Fruit fly (Drosophila melanogaster): ENCODE data around the gene Nse1.

Nse1 gene

dm6 chr2L:6648163-6648628 is 29.2 kb downstream of the Nse1 start (continued):
- TF ChIP-seq CG9705 (GFP tag; optimal IDR thresholded peaks at IDR 0.05) (peak; percentile 87), ey (GFP tag; optimal IDR thresholded peaks at IDR 0.05) (peak; percentile 90), rgr (GFP tag; optimal IDR thresholded peaks at IDR 0.05) (peak; percentile 95), foxo (GFP tag; optimal IDR thresholded peaks at IDR 0.05) (peak in 1 of 2 experiments; percentile 96), Abd-B (GFP tag; optimal IDR thresholded peaks at IDR 0.05) (no peak), dsf (GFP tag; optimal IDR thresholded peaks at IDR 0.05; ENCODE audit: borderline replicate concordance) (peak; percentile 42), CrebA (GFP tag; optimal IDR thresholded peaks at IDR 0.05; ENCODE audit: borderline replicate concordance) (no peak), CG32264 (GFP tag; optimal IDR thresholded peaks at IDR 0.05) (peak; percentile 72), Hnf4 (GFP tag; optimal IDR thresholded peaks at IDR 0.05) (no peak), fru (GFP tag; optimal IDR thresholded peaks at IDR 0.05) (peak; percentile 93), Hr83 (GFP tag; optimal IDR thresholded peaks at IDR 0.05; ENCODE audit: poor library complexity, severe bottlenecking) (no peak)

DNA sequence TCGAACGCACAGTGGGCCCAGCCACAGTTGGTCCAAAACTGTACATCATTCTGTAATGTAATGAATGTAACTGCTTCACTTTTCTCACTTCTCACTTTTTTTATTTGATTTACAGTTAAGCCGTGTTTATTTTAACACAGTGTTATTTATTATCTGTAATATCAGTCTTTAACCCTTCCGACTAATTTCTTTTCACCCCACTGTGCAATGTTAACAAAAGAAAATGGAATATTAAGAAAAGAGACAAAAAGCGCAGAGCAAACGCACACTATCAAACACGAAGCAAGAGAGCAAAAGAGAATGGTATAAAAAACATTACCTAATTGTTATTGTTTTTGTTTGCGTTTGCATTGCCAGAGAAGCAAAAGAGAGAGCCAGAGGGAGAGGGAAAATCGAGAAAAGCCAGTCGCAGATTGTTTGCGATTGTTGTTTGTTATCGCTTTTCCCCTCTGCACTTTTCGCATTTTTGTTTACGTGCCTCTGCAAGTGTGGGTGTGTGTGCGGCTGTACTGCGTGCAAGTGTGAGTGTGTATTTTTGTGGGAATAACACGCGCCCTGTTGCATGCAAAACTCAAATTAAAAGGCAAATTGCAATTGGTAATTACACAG is 30.2 kb downstream of the Nse1 start:
- TF ChIP-seq jim (GFP tag; optimal IDR thresholded peaks at IDR 0.05) = no peak
- peak in 1 of 2 experiments; percentile 4 for TF ChIP-seq dl (GFP tag; optimal IDR thresholded peaks at IDR 0.05; ENCODE audit: insufficient read depth in 1 of 2, partially characterized antibody in 2 of 2)
- no peak for TF ChIP-seq Myc (optimal IDR thresholded peaks at IDR 0.05)
- no peak for TF ChIP-seq Vsx2 (GFP tag; optimal IDR thresholded peaks at IDR 0.05; ENCODE audit: partially characterized antibody)
- TF ChIP-seq Dif (GFP tag; optimal IDR thresholded peaks at IDR 0.05; ENCODE audit: partially characterized antibody) = no peak
- peak; percentile 76 for TF ChIP-seq woc (GFP tag; optimal IDR thresholded peaks at IDR 0.05)
- no peak for TF ChIP-seq tai (GFP tag; optimal IDR thresholded peaks at IDR 0.05)
- TF ChIP-seq Mio (GFP tag; optimal IDR thresholded peaks at IDR 0.05) = no peak
- TF ChIP-seq brk (GFP tag; optimal IDR thresholded peaks at IDR 0.05) = peak; percentile 56
- peak; percentile 93 for TF ChIP-seq fru (GFP tag; optimal IDR thresholded peaks at IDR 0.05)
- peak; percentile 28 for TF ChIP-seq GATAd (GFP tag; optimal IDR thresholded peaks at IDR 0.05)
- TF ChIP-seq dsf (GFP tag; optimal IDR thresholded peaks at IDR 0.05; ENCODE audit: borderline replicate concordance) = peak; percentile 62
- peak; percentile 94 for TF ChIP-seq psq (GFP tag; optimal IDR thresholded peaks at IDR 0.05)
- no peak for TF ChIP-seq lola (GFP tag; optimal IDR thresholded peaks at IDR 0.05)
- peak; percentile 93 for TF ChIP-seq h (GFP tag; optimal IDR thresholded peaks at IDR 0.05)
- TF ChIP-seq OdsH (GFP tag; optimal IDR thresholded peaks at IDR 0.05) = peak; percentile 88
- no peak for TF ChIP-seq Rel (GFP tag; optimal IDR thresholded peaks at IDR 0.05)
- TF ChIP-seq Rel (tag; optimal IDR thresholded peaks at IDR 0.05) = peak; percentile 97
- peak; percentile 88 for TF ChIP-seq Hnf4 (GFP tag; optimal IDR thresholded peaks at IDR 0.05)
- peak; percentile 48 for TF ChIP-seq Jra (GFP tag; optimal IDR thresholded peaks at IDR 0.05)
- TF ChIP-seq foxo (GFP tag; optimal IDR thresholded peaks at IDR 0.05) = peak; percentile 42 to 93
- TF ChIP-seq br (GFP tag; optimal IDR thresholded peaks at IDR 0.05) = peak; percentile 91
- no peak for TF ChIP-seq N (GFP tag; optimal IDR thresholded peaks at IDR 0.05)
- TF ChIP-seq CG9705 (GFP tag; optimal IDR thresholded peaks at IDR 0.05) = peak; percentile 40
- no peak for TF ChIP-seq Hr78 (GFP tag; optimal IDR thresholded peaks at IDR 0.05)
- TF ChIP-seq CG32264 (GFP tag; optimal IDR thresholded peaks at IDR 0.05) = peak; percentile 85
- TF ChIP-seq sage (GFP tag; optimal IDR thresholded peaks at IDR 0.05) = peak; percentile 68
- peak; percentile 64 for TF ChIP-seq dmrt93B (GFP tag; optimal IDR thresholded peaks at IDR 0.05)
- no peak for TF ChIP-seq usp (GFP tag; optimal IDR thresholded peaks at IDR 0.05)
- TF ChIP-seq Abd-B (GFP tag; optimal IDR thresholded peaks at IDR 0.05) = no peak
- no peak for TF ChIP-seq Hr83 (GFP tag; optimal IDR thresholded peaks at IDR 0.05; ENCODE audit: poor library complexity, severe bottlenecking)
- peak; percentile 93 for TF ChIP-seq rgr (GFP tag; optimal IDR thresholded peaks at IDR 0.05)
- no peak for TF ChIP-seq CrebA (GFP tag; optimal IDR thresholded peaks at IDR 0.05; ENCODE audit: borderline replicate concordance)
- TF ChIP-seq HLH106 (tag; optimal IDR thresholded peaks at IDR 0.05) = peak; percentile 81
- peak; percentile 95 for TF ChIP-seq sv (GFP tag; optimal IDR thresholded peaks at IDR 0.05)
- TF ChIP-seq pan (optimal IDR thresholded peaks at IDR 0.05) = no peak
- TF ChIP-seq Dfd (GFP tag; optimal IDR thresholded peaks at IDR 0.05) = no peak
- peak; percentile 90 for TF ChIP-seq ey (GFP tag; optimal IDR thresholded peaks at IDR 0.05)
- TF ChIP-seq Sp1 (GFP tag; optimal IDR thresholded peaks at IDR 0.05) = peak; percentile 85

Measured in whole organism, wandering third instar larva.